Fruit fly (Drosophila melanogaster): ENCODE data around the gene CG32036.

The CG32036 gene

dm6 chr3L:9462794-9463193, 26.2 kb downstream of the CG32036 start:
- no peak for TF ChIP-seq pad (GFP tag; optimal IDR thresholded peaks at IDR 0.05)
- no peak for TF ChIP-seq CG14711 (tag; optimal IDR thresholded peaks at IDR 0.05)
- no peak for TF ChIP-seq CG33017 (tag; optimal IDR thresholded peaks at IDR 0.05)
- no peak for TF ChIP-seq Mnt (GFP tag; optimal IDR thresholded peaks at IDR 0.05)
- TF ChIP-seq Clk (GFP tag; optimal IDR thresholded peaks at IDR 0.05), result no peak
- no peak for TF ChIP-seq CG7045 (GFP tag; optimal IDR thresholded peaks at IDR 0.05)
- no peak for TF ChIP-seq tj (GFP tag; optimal IDR thresholded peaks at IDR 0.05)
- no peak for TF ChIP-seq CG11617 (GFP tag; optimal IDR thresholded peaks at IDR 0.05)
- TF ChIP-seq toe (GFP tag; optimal IDR thresholded peaks at IDR 0.05), result no peak
- TF ChIP-seq CG7101 (tag; optimal IDR thresholded peaks at IDR 0.05), result no peak
- TF ChIP-seq bab1 (GFP tag; optimal IDR thresholded peaks at IDR 0.05), result no peak
- TF ChIP-seq CG5204 (GFP tag; optimal IDR thresholded peaks at IDR 0.05), result no peak
- no peak for TF ChIP-seq Hr96 (GFP tag; optimal IDR thresholded peaks at IDR 0.05)
- no peak for TF ChIP-seq Crg-1 (GFP tag; optimal IDR thresholded peaks at IDR 0.05)
- TF ChIP-seq cnc (optimal IDR thresholded peaks at IDR 0.05), result no peak

- peak; percentile 79 for TF ChIP-seq CG5204 (GFP tag; optimal IDR thresholded peaks at IDR 0.05)
- peak; percentile 14 for TF ChIP-seq CG1620 (GFP tag; optimal IDR thresholded peaks at IDR 0.05)
- TF ChIP-seq cnc (optimal IDR thresholded peaks at IDR 0.05), result no peak
- TF ChIP-seq bab1 (GFP tag; optimal IDR thresholded peaks at IDR 0.05), result peak; percentile 89
- peak; percentile 70 for TF ChIP-seq toe (GFP tag; optimal IDR thresholded peaks at IDR 0.05)
- peak; percentile 90 for TF ChIP-seq CG12768 (GFP tag; optimal IDR thresholded peaks at IDR 0.05)
- TF ChIP-seq ovo (GFP tag; optimal IDR thresholded peaks at IDR 0.05), result no peak
- TF ChIP-seq Hr96 (GFP tag; optimal IDR thresholded peaks at IDR 0.05), result peak; percentile 72
- peak; percentile 91 for TF ChIP-seq CG7101 (tag; optimal IDR thresholded peaks at IDR 0.05)
- TF ChIP-seq cic (GFP tag; optimal IDR thresholded peaks at IDR 0.05), result peak; percentile 52
- TF ChIP-seq CG33017 (tag; optimal IDR thresholded peaks at IDR 0.05), result peak; percentile 94
- TF ChIP-seq kay (GFP tag; ENCODE audit: borderline replicate concordance), result peak; percentile 81
- peak; percentile 47 for TF ChIP-seq tj (GFP tag; optimal IDR thresholded peaks at IDR 0.05)
- TF ChIP-seq Clk (GFP tag; optimal IDR thresholded peaks at IDR 0.05), result peak; percentile 32
- TF ChIP-seq Mnt (GFP tag; optimal IDR thresholded peaks at IDR 0.05), result peak; percentile 54
- TF ChIP-seq pad (GFP tag; optimal IDR thresholded peaks at IDR 0.05), result peak; percentile 56
- peak; percentile 10 for TF ChIP-seq Crg-1 (GFP tag; optimal IDR thresholded peaks at IDR 0.05)
- TF ChIP-seq CG14711 (tag; optimal IDR thresholded peaks at IDR 0.05), result peak; percentile 82
- TF ChIP-seq CG7045 (GFP tag; optimal IDR thresholded peaks at IDR 0.05), result peak; percentile 92
- peak; percentile 90 for TF ChIP-seq CG11617 (GFP tag; optimal IDR thresholded peaks at IDR 0.05)
Measured at dm6 chr3L:9462247-9462769, 26.7 kb downstream of the CG32036 start.

- TF ChIP-seq CG5204 (GFP tag; optimal IDR thresholded peaks at IDR 0.05) (no peak), CG14711 (tag; optimal IDR thresholded peaks at IDR 0.05) (peak; percentile 78)
Measured at dm6 chr3L:9461670-9462246, 27.3 kb downstream of the CG32036 start.

- TF ChIP-seq CG1620 (GFP tag; optimal IDR thresholded peaks at IDR 0.05) (peak; percentile 67), ovo (GFP tag; optimal IDR thresholded peaks at IDR 0.05) (no peak), cic (GFP tag; optimal IDR thresholded peaks at IDR 0.05) (peak; percentile 55), pad (GFP tag; optimal IDR thresholded peaks at IDR 0.05) (peak; percentile 96), Mnt (GFP tag; optimal IDR thresholded peaks at IDR 0.05) (peak; percentile 77), Clk (GFP tag; optimal IDR thresholded peaks at IDR 0.05) (no peak), CG14711 (tag; optimal IDR thresholded peaks at IDR 0.05) (peak; percentile 72), kay (GFP tag; ENCODE audit: borderline replicate concordance) (no peak), CG7101 (tag; optimal IDR thresholded peaks at IDR 0.05) (peak; percentile 67), bab1 (GFP tag; optimal IDR thresholded peaks at IDR 0.05) (peak; percentile 78), CG33017 (tag; optimal IDR thresholded peaks at IDR 0.05) (peak; percentile 70), tj (GFP tag; optimal IDR thresholded peaks at IDR 0.05) (peak; percentile 48), CG12768 (GFP tag; optimal IDR thresholded peaks at IDR 0.05) (peak; percentile 69), toe (GFP tag; optimal IDR thresholded peaks at IDR 0.05) (peak; percentile 87), Crg-1 (GFP tag; optimal IDR thresholded peaks at IDR 0.05) (peak; percentile 34), cnc (optimal IDR thresholded peaks at IDR 0.05) (no peak), CG5204 (GFP tag; optimal IDR thresholded peaks at IDR 0.05) (peak; percentile 62), Hr96 (GFP tag; optimal IDR thresholded peaks at IDR 0.05) (peak; percentile 71), CG7045 (GFP tag; optimal IDR thresholded peaks at IDR 0.05) (peak; percentile 53), CG11617 (GFP tag; optimal IDR thresholded peaks at IDR 0.05) (peak; percentile 72)
Measured at dm6 chr3L:9460775-9461491, 28.1 kb downstream of the CG32036 start, which contains the start of the genes CG3434 and CG44838. TSS of gene CG3434 (minus strand) at chr3L:9460799. TSS of gene CG44838 (plus strand) at chr3L:9461050.

dm6 chr3L:9457619-9458092, 31.4 kb downstream of the CG32036 start, which contains the start of gene CG3437:
TSS of gene CG3437 (minus strand) at chr3L:9457669.
- TF ChIP-seq CG7101 (tag; optimal IDR thresholded peaks at IDR 0.05), result peak; percentile 99
- peak; percentile 99 for TF ChIP-seq CG1620 (GFP tag; optimal IDR thresholded peaks at IDR 0.05)
- TF ChIP-seq kay (GFP tag; ENCODE audit: borderline replicate concordance), result no peak
- peak; percentile 99 for TF ChIP-seq toe (GFP tag; optimal IDR thresholded peaks at IDR 0.05)
- TF ChIP-seq bab1 (GFP tag; optimal IDR thresholded peaks at IDR 0.05), result peak; percentile 99
- TF ChIP-seq CG12768 (GFP tag; optimal IDR thresholded peaks at IDR 0.05), result peak; percentile 100
- peak; percentile 99 for TF ChIP-seq Clk (GFP tag; optimal IDR thresholded peaks at IDR 0.05)
- peak; percentile 99 for TF ChIP-seq CG7045 (GFP tag; optimal IDR thresholded peaks at IDR 0.05)
- peak; percentile 92 for TF ChIP-seq cic (GFP tag; optimal IDR thresholded peaks at IDR 0.05)
- TF ChIP-seq Crg-1 (GFP tag; optimal IDR thresholded peaks at IDR 0.05), result peak; percentile 99
- TF ChIP-seq pad (GFP tag; optimal IDR thresholded peaks at IDR 0.05), result peak; percentile 95
- TF ChIP-seq CG11617 (GFP tag; optimal IDR thresholded peaks at IDR 0.05), result peak; percentile 99
- peak; percentile 97 for TF ChIP-seq Mnt (GFP tag; optimal IDR thresholded peaks at IDR 0.05)
- TF ChIP-seq cnc (optimal IDR thresholded peaks at IDR 0.05), result no peak
- peak; percentile 99 for TF ChIP-seq Hr96 (GFP tag; optimal IDR thresholded peaks at IDR 0.05)
- TF ChIP-seq CG5204 (GFP tag; optimal IDR thresholded peaks at IDR 0.05), result peak; percentile 99
- TF ChIP-seq CG14711 (tag; optimal IDR thresholded peaks at IDR 0.05), result peak; percentile 99
- peak; percentile 98 for TF ChIP-seq CG33017 (tag; optimal IDR thresholded peaks at IDR 0.05)
- peak; percentile 93 for TF ChIP-seq tj (GFP tag; optimal IDR thresholded peaks at IDR 0.05)
- peak; percentile 97 for TF ChIP-seq ovo (GFP tag; optimal IDR thresholded peaks at IDR 0.05)

All from whole organism, adult.